Fruit fly (Drosophila melanogaster) whole organism, pupa: Measurements from ENCODE around the gene ppk17.
A peak's percentile ranks its signal among the peaks of the same experiment; 100 is the strongest.

Experiments
- CG10348 ChIP-seq: fragments of 200-800 bp; sonication (Bioruptor generic); IDR thresholded peaks from 2 replicates; pipeline ENCODE4 v1.3.6; 2022; ENCODE audit warnings: missing biosample characterization, missing genetic modification characterization
- CG12605 ChIP-seq: fragments of 200-800 bp; sonication (Bioruptor generic); IDR thresholded peaks from 2 replicates; pipeline ENCODE4 v1.3.6; 2022; ENCODE audit warnings: missing biosample characterization, missing genetic modification characterization
- CG13204 ChIP-seq: fragments of 200-800 bp; sonication (Bioruptor generic); optimal IDR thresholded peaks from 2 replicates; lab custom pipeline; 2018; ENCODE audit warnings: missing biosample characterization, mild to moderate bottlenecking, missing genetic modification characterization, moderate library complexity
- CG14655 ChIP-seq: fragments of 200-800 bp; sonication (Bioruptor generic); optimal IDR thresholded peaks from 3 replicates; lab custom pipeline; 2017; ENCODE audit warnings: mild to moderate bottlenecking, missing biosample characterization, missing genetic modification reagents, missing genetic modification characterization
- CG15710 ChIP-seq: fragments of 200-800 bp; sonication (Bioruptor generic); optimal IDR thresholded peaks from 2 replicates; lab custom pipeline; 2018; ENCODE audit warnings: missing biosample characterization, mild to moderate bottlenecking, missing genetic modification characterization, moderate library complexity
- CG17806 ChIP-seq: fragments of 200-800 bp; sonication (Bioruptor generic); optimal IDR thresholded peaks from 2 replicates; lab custom pipeline; 2018; ENCODE audit warnings: missing biosample characterization, mild to moderate bottlenecking, missing genetic modification characterization, moderate library complexity
- CG32121 ChIP-seq: fragments of 200-800 bp; sonication (Bioruptor generic); IDR thresholded peaks from 2 replicates; pipeline ENCODE4 v1.3.6; 2022; ENCODE audit warnings: missing biosample characterization, missing genetic modification characterization
- CG34367 ChIP-seq: fragments of 200-800 bp; sonication (Bioruptor generic); optimal IDR thresholded peaks from 2 replicates; lab custom pipeline; 2018; ENCODE audit warnings: missing biosample characterization, mild to moderate bottlenecking, missing genetic modification characterization
- CG4496 ChIP-seq: fragments of 200-800 bp; sonication (Bioruptor generic); IDR thresholded peaks from 3 replicates; pipeline ENCODE4 v1.3.6; 2022; ENCODE audit warnings: missing biosample characterization, missing genetic modification characterization
- CG8159 ChIP-seq: fragments of 200-800 bp; sonication (Bioruptor generic); optimal IDR thresholded peaks from 3 replicates; lab custom pipeline; 2018; ENCODE audit warnings: missing biosample characterization, mild to moderate bottlenecking, missing genetic modification characterization, moderate library complexity
- CG8301 ChIP-seq: fragments of 200-800 bp; sonication (Bioruptor generic); optimal IDR thresholded peaks from 2 replicates; lab custom pipeline; 2018; ENCODE audit warnings: missing biosample characterization, mild to moderate bottlenecking, missing genetic modification characterization
- CG9948 ChIP-seq: fragments of 200-800 bp; sonication (Bioruptor generic); optimal IDR thresholded peaks from 2 replicates; lab custom pipeline; 2018; ENCODE audit warnings: missing biosample characterization, mild to moderate bottlenecking, missing genetic modification characterization, moderate library complexity
- D1 ChIP-seq: fragments of 200-800 bp; sonication (Bioruptor generic); optimal IDR thresholded peaks from 2 replicates; lab custom pipeline; 2018; ENCODE audit warnings: missing biosample characterization, mild to moderate bottlenecking, missing genetic modification characterization, moderate library complexity
- EcR ChIP-seq: fragments of 200-800 bp; sonication (Bioruptor generic); optimal IDR thresholded peaks from 3 replicates; lab custom pipeline; 2019; ENCODE audit warnings: missing biosample characterization, missing genetic modification characterization, mild to moderate bottlenecking, moderate library complexity, missing genetic modification reagents
- Ets98B ChIP-seq: fragments of 200-800 bp; sonication (Bioruptor generic); IDR thresholded peaks from 2 replicates; pipeline ENCODE4 v1.3.6; 2022; ENCODE audit warnings: missing biosample characterization, missing genetic modification characterization
- Pif1A ChIP-seq: fragments of 200-800 bp; sonication (Bioruptor generic); optimal IDR thresholded peaks from 3 replicates; lab custom pipeline; 2016; ENCODE audit warnings: missing biosample characterization, missing genetic modification characterization
- Pif1B ChIP-seq: fragments of 200-800 bp; sonication (Bioruptor generic); optimal IDR thresholded peaks from 3 replicates; lab custom pipeline; 2016; ENCODE audit warnings: missing biosample characterization, missing genetic modification characterization
- Snoo ChIP-seq: fragments of 200-800 bp; sonication (Bioruptor generic); optimal IDR thresholded peaks from 3 replicates; lab custom pipeline; 2017; ENCODE audit warnings: missing biosample characterization, mild to moderate bottlenecking, missing genetic modification characterization, inconsistent platforms
- fd96Ca ChIP-seq: fragments of 200-800 bp; sonication (Bioruptor generic); IDR thresholded peaks from 3 replicates; pipeline ENCODE4 v1.3.6; 2022; ENCODE audit warnings: missing biosample characterization, missing genetic modification characterization
- gl ChIP-seq: fragments of 200-800 bp; sonication (Bioruptor generic); optimal IDR thresholded peaks from 2 replicates; lab custom pipeline; 2018; ENCODE audit warnings: missing biosample characterization, mild to moderate bottlenecking, missing genetic modification characterization
- rn ChIP-seq: fragments of 200-800 bp; sonication (Bioruptor generic); IDR thresholded peaks from 2 replicates; pipeline ENCODE4 v1.3.6; 2022; ENCODE audit warnings: missing biosample characterization, missing genetic modification characterization

The ppk17 gene

dm6 chr2L:16718446-16719173, 41.7 kb downstream of the ppk17 start:
- TF ChIP-seq gl (tag; lab: Kevin White, UChicago) (no peak), CG4496 (GFP tag; lab: Robert Waterston, UW) (0 out of 3 replicates have a peak, but pooled peaks have one; percentile 43), Pif1A (GFP tag; lab: Kevin White, UChicago) (no peak), CG12605 (GFP tag; lab: Robert Waterston, UW) (no peak), CG8301 (peak; percentile 40), CG34367 (tag; lab: Kevin White, UChicago) (no peak), rn (GFP tag; lab: Robert Waterston, UW) (0 out of 2 replicates have a peak, but pooled peaks have one; percentile 4), CG14655 (GFP tag; lab: Kevin White, UChicago) (peak; percentile 46), CG17806 (no peak), CG32121 (GFP tag; lab: Robert Waterston, UW) (peak; percentile 54), Pif1B (GFP tag; lab: Kevin White, UChicago) (no peak), CG8159 (no peak), fd96Ca (GFP tag; lab: Robert Waterston, UW) (no peak), Ets98B (GFP tag; lab: Robert Waterston, UW) (peak; percentile 37; the same call in 1 of the 2 replicates)

dm6 chr2L:16716771-16717170, 43.6 kb downstream of the ppk17 start:
- TF ChIP-seq CG34367 (tag; lab: Kevin White, UChicago) (no peak), CG9948 (tag; lab: Kevin White, UChicago) (no peak), CG32121 (GFP tag; lab: Robert Waterston, UW) (peak; percentile 63), EcR (GFP tag; lab: Kevin White, UChicago) (no peak), fd96Ca (GFP tag; lab: Robert Waterston, UW) (no peak)

dm6 chr2L:16715841-16716701, 44.3 kb downstream of the ppk17 start, which contains the start of the genes Cyt-c-d and CG31808:
Gene Cyt-c-d, plus strand, starts transcription at chr2L:16715891.
Gene CG31808, minus strand, starts transcription at chr2L:16716195.
- TF ChIP-seq CG34367 (tag; lab: Kevin White, UChicago) (peak; percentile 93), Ets98B (GFP tag; lab: Robert Waterston, UW) (peak; percentile 99), fd96Ca (GFP tag; lab: Robert Waterston, UW) (peak; percentile 99), CG8301 (peak; percentile 99), CG17806 (peak; percentile 95), CG15710 (tag; lab: Kevin White, UChicago) (peak; percentile 94), gl (tag; lab: Kevin White, UChicago) (peak; percentile 85), CG10348 (GFP tag; lab: Robert Waterston, UW) (peak; percentile 95), CG13204 (GFP tag; lab: Kevin White, UChicago) (peak; percentile 82), EcR (GFP tag; lab: Kevin White, UChicago) (peak; percentile 32), Pif1A (GFP tag; lab: Kevin White, UChicago) (peak; percentile 98), CG32121 (GFP tag; lab: Robert Waterston, UW) (peak; percentile 99), CG12605 (GFP tag; lab: Robert Waterston, UW) (peak; percentile 99), CG9948 (tag; lab: Kevin White, UChicago) (peak; percentile 95), Snoo (tag; lab: Kevin White, UChicago) (peak; percentile 96), D1 (tag; lab: Kevin White, UChicago) (peak; percentile 89), CG4496 (GFP tag; lab: Robert Waterston, UW) (no peak; the same call in 2 of the 3 replicates), CG8159 (peak; percentile 94), CG14655 (GFP tag; lab: Kevin White, UChicago) (peak; percentile 99), rn (GFP tag; lab: Robert Waterston, UW) (peak; percentile 97), Pif1B (GFP tag; lab: Kevin White, UChicago) (peak; percentile 98)
- TF ChIP-seq, all 21 proteins: peak for 20

dm6 chr2L:16715133-16715833, 45.1 kb downstream of the ppk17 start:
- TF ChIP-seq D1 (tag; lab: Kevin White, UChicago) (no peak), CG17806 (no peak), rn (GFP tag; lab: Robert Waterston, UW) (no peak), CG15710 (tag; lab: Kevin White, UChicago) (no peak), CG8159 (no peak), CG12605 (GFP tag; lab: Robert Waterston, UW) (no peak), CG32121 (GFP tag; lab: Robert Waterston, UW) (no peak)

dm6 chr2L:16713929-16714328, 46.4 kb downstream of the ppk17 start:
- no peak for TF ChIP-seq CG10348 (GFP tag; lab: Robert Waterston, UW)
- TF ChIP-seq D1 (tag; lab: Kevin White, UChicago), result no peak
- no peak for TF ChIP-seq EcR (GFP tag; lab: Kevin White, UChicago)
- no peak for TF ChIP-seq CG34367 (tag; lab: Kevin White, UChicago)
- TF ChIP-seq CG32121 (GFP tag; lab: Robert Waterston, UW), result no peak
- TF ChIP-seq CG12605 (GFP tag; lab: Robert Waterston, UW), result no peak
- TF ChIP-seq CG8301, result no peak
- TF ChIP-seq Pif1A (GFP tag; lab: Kevin White, UChicago), result no peak
- no peak for TF ChIP-seq CG4496 (GFP tag; lab: Robert Waterston, UW)
- no peak for TF ChIP-seq Pif1B (GFP tag; lab: Kevin White, UChicago)
